Worm (Caenorhabditis elegans): Measurements from ENCODE around the gene drh-1.
A peak's percentile ranks its signal among the peaks of the same experiment; 100 is the strongest.

Gene drh-1

ce11 chrIV:6653663-6654201 lies 40.6 kb upstream of the drh-1 start (continued):
- TF ChIP-seq isw-1 (GFP tag; IDR thresholded peaks at IDR 0.05) (no peak), pqm-1 (tag; optimal IDR thresholded peaks at IDR 0.05) (no peak), fos-1 (tag; optimal IDR thresholded peaks at IDR 0.05) (no peak), fkh-10 (GFP tag; optimal IDR thresholded peaks at IDR 0.05) (no peak), alr-1 (tag; optimal IDR thresholded peaks at IDR 0.05; ENCODE audit: borderline replicate concordance) (no peak), nhr-237 (tag; optimal IDR thresholded peaks at IDR 0.05) (no peak), C34B4.2 (tag; optimal IDR thresholded peaks at IDR 0.05) (no peak), skn-1 (tag; optimal IDR thresholded peaks at IDR 0.05) (no peak), ztf-11 (tag; optimal IDR thresholded peaks at IDR 0.05) (no peak), F16B12.6 (tag; optimal IDR thresholded peaks at IDR 0.05) (no peak), irx-1 (tag; optimal IDR thresholded peaks at IDR 0.05) (no peak), aly-2 (tag; optimal IDR thresholded peaks at IDR 0.05) (no peak), sox-4 (tag; optimal IDR thresholded peaks at IDR 0.05) (no peak), fkh-8 (tag; optimal IDR thresholded peaks at IDR 0.05) (no peak), lin-13 (GFP tag; optimal IDR thresholded peaks at IDR 0.05) (no peak), vab-15 (tag; optimal IDR thresholded peaks at IDR 0.05) (no peak), hpl-2 (GFP tag; optimal IDR thresholded peaks at IDR 0.05) (no peak), hlh-4 (tag; optimal IDR thresholded peaks at IDR 0.05) (no peak), nhr-76 (tag; optimal IDR thresholded peaks at IDR 0.05) (no peak), mdl-1 (tag; optimal IDR thresholded peaks at IDR 0.05) (no peak), nhr-85 (tag) (peak; percentile 84), tlp-1 (tag; optimal IDR thresholded peaks at IDR 0.05) (no peak), C04F5.9 (tag; optimal IDR thresholded peaks at IDR 0.05) (no peak), pag-3 (tag; optimal IDR thresholded peaks at IDR 0.05; ENCODE audit: borderline replicate concordance, insufficient read depth) (peak; percentile 3), unc-62 (GFP tag; optimal IDR thresholded peaks at IDR 0.05) (no peak), Y116A8C.19 (tag; optimal IDR thresholded peaks at IDR 0.05; ENCODE audit: borderline replicate concordance) (no peak), ceh-88 (GFP tag; IDR thresholded peaks at IDR 0.05) (no peak), nhr-11 (tag; optimal IDR thresholded peaks at IDR 0.05) (no peak), nhr-19 (GFP tag; conservative IDR thresholded peaks at IDR 0.05) (no peak)

- TF ChIP-seq egl-27 (tag; optimal IDR thresholded peaks at IDR 0.05) (no peak), lin-35 (GFP tag; optimal IDR thresholded peaks at IDR 0.05) (no peak), efl-1 (optimal IDR thresholded peaks at IDR 0.05) (no peak), efl-1 (GFP tag; optimal IDR thresholded peaks at IDR 0.05 in 1 of 2) (peak in 1 of 2 experiments; percentile 77), nhr-12 (tag; optimal IDR thresholded peaks at IDR 0.05) (no peak), lin-14 (GFP tag; optimal IDR thresholded peaks at IDR 0.05) (peak; percentile 52), pag-3 (tag; optimal IDR thresholded peaks at IDR 0.05; ENCODE audit: borderline replicate concordance, insufficient read depth) (peak; percentile 64), nhr-20 (tag; optimal IDR thresholded peaks at IDR 0.05) (peak; percentile 2), elt-3 (tag; optimal IDR thresholded peaks at IDR 0.05) (peak in 4 of 6 experiments; percentile 73 to 89 (median 84)), blmp-1 (tag; optimal IDR thresholded peaks at IDR 0.05) (peak; percentile 87)
Measured at ce11 chrIV:6652479-6653022, 39.4 kb upstream of the drh-1 start.

- TF ChIP-seq hlh-4 (tag; optimal IDR thresholded peaks at IDR 0.05) (no peak), efl-1 (optimal IDR thresholded peaks at IDR 0.05) (no peak), efl-1 (GFP tag; optimal IDR thresholded peaks at IDR 0.05 in 1 of 2) (peak in 1 of 2 experiments; percentile 54), dpl-1 (GFP tag; optimal IDR thresholded peaks at IDR 0.05) (no peak), lin-35 (GFP tag; optimal IDR thresholded peaks at IDR 0.05) (no peak), snpc-4 (tag; optimal IDR thresholded peaks at IDR 0.05) (no peak), fkh-4 (tag; optimal IDR thresholded peaks at IDR 0.05; ENCODE audit: borderline replicate concordance) (no peak), ces-1 (GFP tag; optimal IDR thresholded peaks at IDR 0.05) (no peak), nhr-90 (tag; optimal IDR thresholded peaks at IDR 0.05; ENCODE audit: poor library complexity) (no peak), unc-62 (GFP tag; optimal IDR thresholded peaks at IDR 0.05) (no peak), ztf-11 (tag; optimal IDR thresholded peaks at IDR 0.05) (peak in 1 of 2 experiments; percentile 43), tbx-2 (tag; optimal IDR thresholded peaks at IDR 0.05) (peak; percentile 14), blmp-1 (tag; optimal IDR thresholded peaks at IDR 0.05) (no peak), ceh-63 (GFP tag; optimal IDR thresholded peaks at IDR 0.05) (no peak), rnt-1 (tag; optimal IDR thresholded peaks at IDR 0.05) (peak; percentile 15), lin-15B (tag; optimal IDR thresholded peaks at IDR 0.05) (no peak), mef-2 (tag; optimal IDR thresholded peaks at IDR 0.05) (no peak), jun-1 (tag; optimal IDR thresholded peaks at IDR 0.05) (no peak), zip-4 (GFP tag; optimal IDR thresholded peaks at IDR 0.05) (no peak), pag-3 (tag; optimal IDR thresholded peaks at IDR 0.05; ENCODE audit: borderline replicate concordance, insufficient read depth) (no peak)
Measured at ce11 chrIV:6648625-6649024, 35.5 kb upstream of the drh-1 start.
